Worm (Caenorhabditis elegans) whole organism, young adult: ENCODE measurements around the gene srj-25.

Experiments
- hmg-1.2 ChIP-seq: fragments of 200-800 bp; sonication (Bioruptor generic); IDR thresholded peaks from 2 replicates; pipeline ENCODE4 v1.3.6; 2022; ENCODE audit warnings: missing genetic modification reagents, missing genetic modification characterization, missing compliant biosample characterization
- unc-62 ChIP-seq: fragments of 150-350 bp; optimal IDR thresholded peaks from 2 replicates; lab custom pipeline; 2014; ENCODE audit warnings: missing biosample characterization, missing genetic modification reagents, missing genetic modification characterization

ce11 chrV:779999-780398 lies 43.9 kb upstream of the srj-25 start, which contains the start of gene srbc-60:
- TF ChIP-seq unc-62 (GFP tag; lab: Kevin White, UChicago) (no peak), hmg-1.2 (GFP tag; lab: Robert Waterston, UW) (no peak)
